Fruit fly (Drosophila melanogaster) whole organism: ENCODE data around the gene upd1.

Experiments
- CG8478 ChIP-seq: fragments of >200 bp; optimal IDR thresholded peaks from 2 replicates; lab custom pipeline; 2018; ENCODE audit warnings: inconsistent platforms
- pan ChIP-seq: fragments of >200 bp; optimal IDR thresholded peaks from 2 replicates; lab custom pipeline; 2017
- psq ChIP-seq: fragments of >200 bp; optimal IDR thresholded peaks from 2 replicates; lab custom pipeline; 2017
- usp ChIP-seq: fragments of >200 bp; optimal IDR thresholded peaks from 2 replicates; lab custom pipeline; 2017; ENCODE audit warnings: missing biosample characterization, missing genetic modification characterization, mixed read lengths

- TF ChIP-seq CG8478 (lab: Kevin White, UChicago) (no peak), usp (GFP tag; lab: Kevin White, UChicago) (no peak), pan (no peak), psq (lab: Kevin White, UChicago) (no peak)
These were observed 49.7 kb downstream of the upd1 start, which contains the start of gene CG15059 for dm6 chrX:18259417-18259816.
